Worm (Caenorhabditis elegans) whole organism, early embryonic: Measurements from ENCODE around the gene eif-1.

Experiments
- B0310.2 ChIP-seq: sonication (generic microtip); optimal IDR thresholded peaks from 2 replicates; lab custom pipeline; 2016; ENCODE audit warnings: mild to moderate bottlenecking, missing genetic modification characterization, missing compliant biosample characterization
- F13C5.2 ChIP-seq: sonication (generic microtip); optimal IDR thresholded peaks from 2 replicates; lab custom pipeline; 2017; ENCODE audit warnings: mild to moderate bottlenecking, missing genetic modification characterization, inconsistent platforms, missing compliant biosample characterization
- aly-1 ChIP-seq: sonication (generic microtip); optimal IDR thresholded peaks from 2 replicates; lab custom pipeline; 2016; ENCODE audit warnings: missing genetic modification characterization, missing compliant biosample characterization
- ama-1 ChIP-seq: fragments of 150-350 bp; optimal IDR thresholded peaks from 2 replicates; lab custom pipeline; 2014
- ceh-13 ChIP-seq: fragments of 200-800 bp; sonication (Bioruptor generic); optimal IDR thresholded peaks from 2 replicates; lab custom pipeline; 2018; ENCODE audit warnings: mild to moderate bottlenecking, missing genetic modification characterization, missing compliant biosample characterization
- ceh-36 ChIP-seq: sonication (generic microtip); optimal IDR thresholded peaks from 2 replicates; lab custom pipeline; 2016; ENCODE audit warnings: missing genetic modification characterization, inconsistent platforms, missing compliant biosample characterization
- ets-7 ChIP-seq: sonication (generic microtip); optimal IDR thresholded peaks from 2 replicates; lab custom pipeline; 2016; ENCODE audit warnings: missing genotype, missing genetic modification characterization, missing compliant biosample characterization
- flt-1 ChIP-seq: fragments of 200-800 bp; sonication (Bioruptor generic); IDR thresholded peaks from 2 replicates; pipeline ENCODE4 v1.3.6; 2022; ENCODE audit warnings: missing genetic modification characterization, missing compliant biosample characterization
- hmbx-1 ChIP-seq: sonication (generic microtip); optimal IDR thresholded peaks from 2 replicates; lab custom pipeline; 2016; ENCODE audit warnings: mild to moderate bottlenecking, missing genetic modification characterization, missing compliant biosample characterization
- hmg-4 ChIP-seq: fragments of 200-800 bp; sonication (Bioruptor generic); optimal IDR thresholded peaks from 2 replicates; lab custom pipeline; 2018; ENCODE audit warnings: mild to moderate bottlenecking, missing genetic modification characterization, missing compliant biosample characterization
- hnd-1 ChIP-seq: sonication (generic microtip); optimal IDR thresholded peaks from 2 replicates; lab custom pipeline; 2016; ENCODE audit warnings: missing genetic modification characterization, missing compliant biosample characterization
- pes-1 ChIP-seq: fragments of 200-800 bp; sonication (Bioruptor generic); IDR thresholded peaks from 2 replicates; pipeline ENCODE4 v1.3.6; 2022; ENCODE audit warnings: missing genetic modification reagents, missing genetic modification characterization, missing compliant biosample characterization
- scrt-1 ChIP-seq: fragments of 200-800 bp; sonication (Bioruptor generic); IDR thresholded peaks from 2 replicates; pipeline ENCODE4 v1.3.6; 2022; ENCODE audit warnings: missing genetic modification characterization, missing compliant biosample characterization
- sea-1 ChIP-seq: fragments of 200-800 bp; sonication (Bioruptor generic); conservative IDR thresholded peaks from 2 replicates; pipeline ENCODE4 v1.3.6; 2022; ENCODE audit warnings: missing genetic modification characterization, missing compliant biosample characterization
- tbx-11 ChIP-seq: fragments of 200-800 bp; sonication (Bioruptor generic); IDR thresholded peaks from 2 replicates; pipeline ENCODE4 v1.3.6; 2022; ENCODE audit warnings: missing genetic modification characterization, missing compliant biosample characterization
- tbx-37 ChIP-seq: fragments of 200-800 bp; sonication (Bioruptor generic); conservative IDR thresholded peaks from 2 replicates; pipeline ENCODE4 v1.3.6; 2022; ENCODE audit warnings: missing genetic modification reagents, missing genetic modification characterization, missing compliant biosample characterization
- tra-4 ChIP-seq: sonication (generic microtip); optimal IDR thresholded peaks from 2 replicates; lab custom pipeline; 2017; ENCODE audit warnings: missing genetic modification characterization, missing compliant biosample characterization

The eif-1 gene

ce11 chrII:5008033-5008432 lies 14.7 kb upstream of the eif-1 start, which contains the start of gene F59A6.3:
Gene F59A6.3, plus strand, starts transcription at chrII:5008333.
- TF ChIP-seq hnd-1 (tag; lab: Kevin White, UChicago) (no peak), scrt-1 (GFP tag; lab: Robert Waterston, UW) (no peak), tra-4 (tag; lab: Kevin White, UChicago) (no peak), aly-1 (tag; lab: Kevin White, UChicago) (no peak), B0310.2 (tag; lab: Kevin White, UChicago) (no peak), hmbx-1 (tag; lab: Kevin White, UChicago) (no peak), tbx-11 (GFP tag; lab: Robert Waterston, UW) (no peak), ama-1 (lab: Kevin White, UChicago) (no peak), ets-7 (tag; lab: Kevin White, UChicago) (no peak), hmg-4 (GFP tag; lab: Kevin White, UChicago) (no peak), sea-1 (GFP tag; lab: Robert Waterston, UW) (no peak), flt-1 (GFP tag; lab: Robert Waterston, UW) (no peak), ceh-13 (no peak), ceh-36 (tag; lab: Kevin White, UChicago) (no peak), F13C5.2 (tag; lab: Kevin White, UChicago) (no peak), tbx-37 (GFP tag; lab: Robert Waterston, UW) (no peak), pes-1 (no peak)

ce11 chrII:5004781-5005180 lies 11.4 kb upstream of the eif-1 start, which contains the start of gene F59A6.4:
Gene F59A6.4, plus strand, starts transcription at chrII:5005081.
- TF ChIP-seq tbx-11 (GFP tag; lab: Robert Waterston, UW), result no peak
- no peak for TF ChIP-seq flt-1 (GFP tag; lab: Robert Waterston, UW)
- no peak for TF ChIP-seq tbx-37 (GFP tag; lab: Robert Waterston, UW)
- no peak for TF ChIP-seq sea-1 (GFP tag; lab: Robert Waterston, UW)
- no peak for TF ChIP-seq hnd-1 (tag; lab: Kevin White, UChicago)
- TF ChIP-seq ceh-13, result no peak
- TF ChIP-seq pes-1, result no peak
- TF ChIP-seq tra-4 (tag; lab: Kevin White, UChicago), result no peak
- no peak for TF ChIP-seq aly-1 (tag; lab: Kevin White, UChicago)
- TF ChIP-seq scrt-1 (GFP tag; lab: Robert Waterston, UW), result no peak
- TF ChIP-seq ets-7 (tag; lab: Kevin White, UChicago), result no peak
- no peak for TF ChIP-seq B0310.2 (tag; lab: Kevin White, UChicago)

DNA sequence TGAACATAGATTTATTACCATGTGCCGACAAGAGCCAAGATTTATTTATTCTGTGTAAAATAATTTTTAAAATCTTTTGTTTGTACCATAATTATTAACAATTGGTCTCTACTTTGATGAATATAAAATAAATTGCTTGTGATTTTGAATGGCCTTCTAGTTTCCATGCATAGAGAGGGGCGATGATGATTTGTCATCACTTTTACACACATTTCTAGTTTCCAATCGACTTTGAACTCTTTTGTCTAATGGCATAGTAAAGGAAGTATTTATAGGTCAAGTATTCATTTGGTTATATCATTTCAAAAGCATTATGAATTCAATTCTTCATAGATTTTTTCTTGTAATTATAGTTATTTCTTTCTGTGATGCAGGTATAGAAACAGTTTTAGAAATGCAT lies 10.3 kb upstream of the eif-1 start, which contains the start of gene F59A6.10:
TSS of gene F59A6.10 (plus strand) at position 301 of the 400 bp plus-strand sequence.
- TF ChIP-seq tra-4 (tag; lab: Kevin White, UChicago) (no peak), ama-1 (lab: Kevin White, UChicago) (no peak), ceh-13 (no peak), aly-1 (tag; lab: Kevin White, UChicago) (no peak), scrt-1 (GFP tag; lab: Robert Waterston, UW) (no peak), tbx-37 (GFP tag; lab: Robert Waterston, UW) (no peak), ets-7 (tag; lab: Kevin White, UChicago) (no peak), sea-1 (GFP tag; lab: Robert Waterston, UW) (no peak), tbx-11 (GFP tag; lab: Robert Waterston, UW) (no peak), B0310.2 (tag; lab: Kevin White, UChicago) (no peak), hmbx-1 (tag; lab: Kevin White, UChicago) (no peak), ceh-36 (tag; lab: Kevin White, UChicago) (no peak), hnd-1 (tag; lab: Kevin White, UChicago) (no peak), pes-1 (no peak), flt-1 (GFP tag; lab: Robert Waterston, UW) (no peak), F13C5.2 (tag; lab: Kevin White, UChicago) (no peak), hmg-4 (GFP tag; lab: Kevin White, UChicago) (no peak)

DNA sequence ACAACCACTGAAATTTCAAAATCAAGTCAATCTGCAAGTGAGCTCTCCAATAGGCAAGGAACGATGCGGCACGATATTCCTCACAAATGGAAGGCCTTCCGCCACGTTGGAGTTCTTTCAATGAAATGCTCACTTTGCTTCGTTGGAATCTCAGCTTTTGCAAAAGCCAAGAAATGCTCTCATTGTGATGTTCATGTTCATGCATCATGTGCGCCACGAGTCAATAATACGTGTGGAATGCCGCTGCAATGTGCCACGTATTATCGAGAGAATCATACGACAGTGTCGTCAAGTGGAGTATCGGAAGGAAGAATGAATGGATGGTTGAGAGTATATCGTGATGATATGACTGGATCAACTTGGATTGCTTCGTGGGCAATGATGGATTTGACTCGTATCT lies 8.5 kb upstream of the eif-1 start:
- TF ChIP-seq aly-1 (tag; lab: Kevin White, UChicago), result no peak
- no peak for TF ChIP-seq flt-1 (GFP tag; lab: Robert Waterston, UW)
- TF ChIP-seq hmg-4 (GFP tag; lab: Kevin White, UChicago), result no peak
- no peak for TF ChIP-seq tra-4 (tag; lab: Kevin White, UChicago)
- no peak for TF ChIP-seq ceh-36 (tag; lab: Kevin White, UChicago)
- TF ChIP-seq pes-1, result no peak
- no peak for TF ChIP-seq sea-1 (GFP tag; lab: Robert Waterston, UW)
- no peak for TF ChIP-seq ama-1 (lab: Kevin White, UChicago)
- no peak for TF ChIP-seq tbx-37 (GFP tag; lab: Robert Waterston, UW)
- no peak for TF ChIP-seq F13C5.2 (tag; lab: Kevin White, UChicago)
- TF ChIP-seq scrt-1 (GFP tag; lab: Robert Waterston, UW), result no peak
- no peak for TF ChIP-seq hnd-1 (tag; lab: Kevin White, UChicago)
- no peak for TF ChIP-seq ets-7 (tag; lab: Kevin White, UChicago)
- TF ChIP-seq hmbx-1 (tag; lab: Kevin White, UChicago), result no peak
- TF ChIP-seq tbx-11 (GFP tag; lab: Robert Waterston, UW), result no peak

DNA sequence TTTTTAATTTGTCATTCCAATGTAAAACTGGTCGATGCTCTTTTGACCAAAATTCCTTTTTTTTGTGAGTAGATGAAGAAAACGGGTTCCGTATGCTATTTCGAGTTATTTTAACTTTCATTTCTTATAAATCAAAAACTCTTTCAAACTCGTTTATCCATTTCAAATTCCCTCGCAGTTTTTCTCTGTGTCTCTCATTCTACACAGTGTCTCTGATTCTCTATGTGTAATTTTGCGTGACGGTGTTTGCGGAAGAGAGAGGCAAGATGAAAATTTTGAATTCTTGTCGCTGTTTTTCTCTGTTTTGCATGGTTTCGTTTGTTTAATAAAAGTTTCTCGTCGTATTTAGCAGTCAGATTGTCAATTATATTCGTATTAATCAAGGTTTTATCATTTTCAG lies 5.7 kb upstream of the eif-1 start, which contains the start of gene citk-2:
TSS of gene citk-2 (plus strand) at position 399 of the 400 bp plus-strand sequence.
- TF ChIP-seq tbx-11 (GFP tag; lab: Robert Waterston, UW) (no peak), F13C5.2 (tag; lab: Kevin White, UChicago) (peak; percentile 70)

- TF ChIP-seq hnd-1 (tag; lab: Kevin White, UChicago) (no peak), pes-1 (no peak), hmbx-1 (tag; lab: Kevin White, UChicago) (no peak), tra-4 (tag; lab: Kevin White, UChicago) (no peak), flt-1 (GFP tag; lab: Robert Waterston, UW) (no peak), sea-1 (GFP tag; lab: Robert Waterston, UW) (no peak), aly-1 (tag; lab: Kevin White, UChicago) (no peak), scrt-1 (GFP tag; lab: Robert Waterston, UW) (no peak), tbx-37 (GFP tag; lab: Robert Waterston, UW) (no peak), ets-7 (tag; lab: Kevin White, UChicago) (no peak), B0310.2 (tag; lab: Kevin White, UChicago) (no peak), ama-1 (lab: Kevin White, UChicago) (no peak), F13C5.2 (tag; lab: Kevin White, UChicago) (no peak)
Observed at ce11 chrII:4998657-4999056, 5.3 kb upstream of the eif-1 start, which contains the start of gene F59A6.11. Gene F59A6.11, minus strand, starts transcription at chrII:4998757.
